Fruit fly (Drosophila melanogaster) whole organism, embryonic: ENCODE results near the gene CG2854.

Experiments used
- ATbp ChIP-seq: fragments of 200-800 bp; sonication (Bioruptor generic); optimal IDR thresholded peaks from 2 replicates; lab custom pipeline; 2017; ENCODE audit warnings: missing biosample characterization, mild to moderate bottlenecking, missing genetic modification characterization, missing genetic modification reagents
- C15 ChIP-seq: fragments of 200-800 bp; sonication (Bioruptor generic); IDR thresholded peaks from 3 replicates; pipeline ENCODE4 v1.3.6; 2022; ENCODE audit warnings: missing biosample characterization, missing genetic modification characterization
- CG10462 ChIP-seq: fragments of 200-800 bp; sonication (Bioruptor generic); optimal IDR thresholded peaks from 2 replicates; lab custom pipeline; 2016; ENCODE audit warnings: missing biosample characterization, missing genetic modification characterization
- CG11456 ChIP-seq: fragments of 200-800 bp; sonication (Bioruptor generic); IDR thresholded peaks from 3 replicates; pipeline ENCODE4 v1.3.6; 2022; ENCODE audit warnings: missing biosample characterization, missing genetic modification characterization
- CG11723 ChIP-seq: fragments of 200-800 bp; sonication (Bioruptor generic); optimal IDR thresholded peaks from 2 replicates; lab custom pipeline; 2017; ENCODE audit warnings: missing biosample characterization, mild to moderate bottlenecking, missing genetic modification characterization
- CG13624 ChIP-seq: fragments of 200-800 bp; sonication (Bioruptor generic); optimal IDR thresholded peaks from 2 replicates; lab custom pipeline; 2016; ENCODE audit warnings: missing biosample characterization, missing genetic modification characterization
- CG14667 ChIP-seq: fragments of 200-800 bp; sonication (Bioruptor generic); IDR thresholded peaks from 2 replicates; pipeline ENCODE4 v1.3.6; 2022; ENCODE audit warnings: missing biosample characterization, missing genetic modification characterization
- CG15073 ChIP-seq: fragments of 200-800 bp; sonication (Bioruptor generic); optimal IDR thresholded peaks from 2 replicates; lab custom pipeline; 2016; ENCODE audit warnings: missing biosample characterization, missing genetic modification characterization
- CG17385 ChIP-seq: fragments of 200-800 bp; sonication (Bioruptor generic); optimal IDR thresholded peaks from 3 replicates; lab custom pipeline; 2018; ENCODE audit warnings: missing biosample characterization, mild to moderate bottlenecking, missing genetic modification characterization
- CG18262 ChIP-seq: fragments of 200-800 bp; optimal IDR thresholded peaks from 3 replicates; lab custom pipeline; 2019; ENCODE audit warnings: missing biosample characterization, mild to moderate bottlenecking, missing genetic modification characterization, moderate library complexity
- CG1832 ChIP-seq: fragments of 200-800 bp; sonication (Bioruptor generic); optimal IDR thresholded peaks from 2 replicates; lab custom pipeline; 2017; ENCODE audit warnings: missing biosample characterization, mild to moderate bottlenecking, missing genetic modification characterization, inconsistent platforms
- CG18599 ChIP-seq: fragments of 200-800 bp; sonication (Bioruptor generic); optimal IDR thresholded peaks from 3 replicates; lab custom pipeline; 2017; ENCODE audit warnings: missing biosample characterization, missing genetic modification characterization, mild to moderate bottlenecking, moderate library complexity, missing genetic modification reagents
- CG31365 ChIP-seq: fragments of 200-800 bp; sonication (Bioruptor generic); optimal IDR thresholded peaks from 2 replicates; lab custom pipeline; 2018; ENCODE audit warnings: missing biosample characterization, mild to moderate bottlenecking, missing genetic modification characterization
- CG3407 ChIP-seq: fragments of 200-800 bp; sonication (Bioruptor generic); optimal IDR thresholded peaks from 2 replicates; lab custom pipeline; 2018; ENCODE audit warnings: missing biosample characterization, mild to moderate bottlenecking, missing genetic modification characterization
- CG7271 ChIP-seq: fragments of 200-800 bp; sonication (Bioruptor generic); optimal IDR thresholded peaks from 2 replicates; lab custom pipeline; 2018; ENCODE audit warnings: missing biosample characterization, mild to moderate bottlenecking, missing genetic modification characterization, moderate library complexity
- CG7745 ChIP-seq: fragments of 200-800 bp; sonication (Bioruptor generic); optimal IDR thresholded peaks from 2 replicates; lab custom pipeline; 2018; ENCODE audit warnings: missing biosample characterization, mild to moderate bottlenecking, missing genetic modification characterization, moderate library complexity
- CG7963 ChIP-seq: fragments of 200-800 bp; sonication (Bioruptor generic); IDR thresholded peaks from 3 replicates; pipeline ENCODE4 v1.3.6; 2022; ENCODE audit warnings: missing biosample characterization, missing genetic modification characterization; ENCODE audit not compliant: partially characterized antibody
- CG9876 ChIP-seq: fragments of 200-800 bp; sonication (Bioruptor generic); optimal IDR thresholded peaks from 2 replicates; lab custom pipeline; 2016; ENCODE audit warnings: missing biosample characterization, missing genetic modification characterization
- Dbx ChIP-seq: fragments of 200-800 bp; sonication (Bioruptor generic); IDR thresholded peaks from 3 replicates; pipeline ENCODE4 v1.3.6; 2022; ENCODE audit warnings: missing biosample characterization, missing genetic modification characterization
- Dfd ChIP-seq, 2 experiments: fragments of >200 bp; optimal IDR thresholded peaks; 2 replicates each; lab custom pipeline; 2017; ENCODE audit warnings: missing biosample characterization in 2 of 2, missing genetic modification characterization in 2 of 2
- Dip2 ChIP-seq: fragments of 200-800 bp; sonication (Bioruptor generic); IDR thresholded peaks from 2 replicates; pipeline ENCODE4 v1.3.6; 2022; ENCODE audit warnings: missing biosample characterization, missing genetic modification characterization
- Gug ChIP-seq: fragments of 200-800 bp; sonication (Bioruptor generic); IDR thresholded peaks from 4 replicates; pipeline ENCODE4 v1.3.6; 2022; ENCODE audit warnings: missing biosample characterization, missing genetic modification characterization
- H15 ChIP-seq: fragments of 200-800 bp; sonication (Bioruptor generic); IDR thresholded peaks from 3 replicates; pipeline ENCODE4 v1.3.6; 2022; ENCODE audit warnings: missing biosample characterization, missing genetic modification characterization
- HLH3B ChIP-seq: fragments of 200-800 bp; sonication (Bioruptor generic); IDR thresholded peaks from 2 replicates; pipeline ENCODE4 v1.3.6; 2022; ENCODE audit warnings: missing biosample characterization, missing genetic modification characterization
- Hey ChIP-seq: fragments of 200-800 bp; sonication (Bioruptor generic); optimal IDR thresholded peaks from 3 replicates; lab custom pipeline; 2018; ENCODE audit warnings: missing biosample characterization, mild to moderate bottlenecking, missing genetic modification characterization
- Lhr ChIP-seq: fragments of 200-800 bp; sonication (Bioruptor generic); optimal IDR thresholded peaks from 3 replicates; lab custom pipeline; 2017; ENCODE audit warnings: mild to moderate bottlenecking, missing biosample characterization, missing genetic modification reagents, missing genetic modification characterization
- Oaz ChIP-seq: fragments of 200-800 bp; sonication (Bioruptor generic); IDR thresholded peaks from 2 replicates; pipeline ENCODE4 v1.3.6; 2022; ENCODE audit warnings: missing biosample characterization, missing genetic modification characterization
- Ssrp ChIP-seq: fragments of 200-800 bp; sonication (Bioruptor generic); optimal IDR thresholded peaks from 2 replicates; lab custom pipeline; 2018; ENCODE audit warnings: missing biosample characterization, mild to moderate bottlenecking, missing genetic modification characterization, moderate library complexity
- corto ChIP-seq: fragments of 200-800 bp; sonication (Bioruptor generic); optimal IDR thresholded peaks from 2 replicates; lab custom pipeline; 2016; ENCODE audit warnings: missing biosample characterization, mild to moderate bottlenecking, missing genetic modification characterization, moderate library complexity
- da ChIP-seq: fragments of 200-800 bp; sonication (Bioruptor generic); optimal IDR thresholded peaks from 2 replicates; lab custom pipeline; 2016; ENCODE audit warnings: missing biosample characterization, missing genetic modification characterization
- dmrt11E ChIP-seq: fragments of 200-800 bp; sonication (Bioruptor generic); optimal IDR thresholded peaks from 3 replicates; lab custom pipeline; 2018; ENCODE audit warnings: missing biosample characterization, mild to moderate bottlenecking, missing genetic modification characterization, moderate library complexity
- en ChIP-seq: fragments of 200-800 bp; sonication (Bioruptor generic); optimal IDR thresholded peaks from 2 replicates; lab custom pipeline; 2016; ENCODE audit warnings: missing biosample characterization, missing genetic modification characterization
- gcm ChIP-seq: fragments of 200-800 bp; sonication (Bioruptor generic); optimal IDR thresholded peaks from 2 replicates; lab custom pipeline; 2019; ENCODE audit warnings: missing biosample characterization, mild to moderate bottlenecking, missing genetic modification characterization, moderate library complexity
- hkb ChIP-seq, 2 experiments: fragments of 200-800 bp in 1 of 2; fragments of >200 bp in 1 of 2; sonication (Bioruptor generic) in 1 of 2; IDR thresholded peaks in 1 of 2; optimal IDR thresholded peaks in 1 of 2; 2 replicates each; pipeline versions ENCODE4 v1.3.6 to Lab custom; 2017 to 2022; ENCODE audit warnings: missing biosample characterization in 1 of 2, missing genetic modification characterization in 1 of 2
- jumu ChIP-seq: fragments of 200-800 bp; sonication (Bioruptor generic); optimal IDR thresholded peaks from 3 replicates; lab custom pipeline; 2016; ENCODE audit warnings: missing biosample characterization, missing genetic modification characterization
- kah ChIP-seq: fragments of 200-800 bp; sonication (Bioruptor generic); optimal IDR thresholded peaks from 2 replicates; lab custom pipeline; 2018; ENCODE audit warnings: missing biosample characterization, mild to moderate bottlenecking, missing genetic modification characterization
- lola ChIP-seq, 3 experiments: fragments of >200 bp in 2 of 3; fragments of 200-800 bp in 1 of 3; sonication (Bioruptor generic) in 1 of 3; optimal IDR thresholded peaks; 2 replicates each; lab custom pipeline; 2017 to 2019; ENCODE audit warnings: missing biosample characterization in 3 of 3, missing genetic modification characterization in 3 of 3, mild to moderate bottlenecking in 1 of 3, moderate library complexity in 1 of 3
- mam ChIP-seq: fragments of 200-800 bp; sonication (Bioruptor generic); optimal IDR thresholded peaks from 3 replicates; lab custom pipeline; 2016; ENCODE audit warnings: missing biosample characterization, missing genetic modification characterization
- odd ChIP-seq: fragments of 200-800 bp; sonication (Bioruptor generic); optimal IDR thresholded peaks from 2 replicates; lab custom pipeline; 2017; ENCODE audit warnings: missing biosample characterization, mild to moderate bottlenecking, missing genetic modification characterization
- pnt ChIP-seq: fragments of 200-800 bp; sonication (Bioruptor generic); optimal IDR thresholded peaks from 3 replicates; lab custom pipeline; 2016; ENCODE audit warnings: missing biosample characterization, missing genetic modification characterization
- pum ChIP-seq: fragments of 200-800 bp; sonication (Bioruptor generic); optimal IDR thresholded peaks from 2 replicates; lab custom pipeline; 2016; ENCODE audit warnings: missing biosample characterization, missing genetic modification characterization
- salm ChIP-seq: fragments of 200-800 bp; sonication (Bioruptor generic); optimal IDR thresholded peaks from 2 replicates; lab custom pipeline; 2018; ENCODE audit warnings: missing biosample characterization, mild to moderate bottlenecking, missing genetic modification characterization
- slp2 ChIP-seq: fragments of 200-800 bp; sonication (Bioruptor generic); optimal IDR thresholded peaks from 2 replicates; lab custom pipeline; 2016; ENCODE audit warnings: missing biosample characterization, missing genetic modification characterization
- so ChIP-seq: fragments of 200-800 bp; sonication (Bioruptor generic); IDR thresholded peaks from 3 replicates; pipeline ENCODE4 v1.3.6; 2022; ENCODE audit warnings: missing biosample characterization, missing genetic modification characterization
- vfl ChIP-seq: fragments of 200-800 bp; sonication (Bioruptor generic); optimal IDR thresholded peaks from 2 replicates; lab custom pipeline; 2016; ENCODE audit warnings: missing biosample characterization, missing genetic modification characterization
- vnd ChIP-seq: fragments of 200-800 bp; sonication (Bioruptor generic); IDR thresholded peaks from 3 replicates; pipeline ENCODE4 v1.3.6; 2022; ENCODE audit warnings: missing biosample characterization, missing genetic modification characterization; ENCODE audit not compliant: partially characterized antibody
- wdn ChIP-seq: fragments of 200-800 bp; sonication (Bioruptor generic); IDR thresholded peaks from 2 replicates; pipeline ENCODE4 v1.3.6; 2022; ENCODE audit warnings: missing biosample characterization, missing genetic modification characterization
- yki ChIP-seq: fragments of >200 bp; optimal IDR thresholded peaks from 3 replicates; lab custom pipeline; 2018

CG2854 gene

DNA sequence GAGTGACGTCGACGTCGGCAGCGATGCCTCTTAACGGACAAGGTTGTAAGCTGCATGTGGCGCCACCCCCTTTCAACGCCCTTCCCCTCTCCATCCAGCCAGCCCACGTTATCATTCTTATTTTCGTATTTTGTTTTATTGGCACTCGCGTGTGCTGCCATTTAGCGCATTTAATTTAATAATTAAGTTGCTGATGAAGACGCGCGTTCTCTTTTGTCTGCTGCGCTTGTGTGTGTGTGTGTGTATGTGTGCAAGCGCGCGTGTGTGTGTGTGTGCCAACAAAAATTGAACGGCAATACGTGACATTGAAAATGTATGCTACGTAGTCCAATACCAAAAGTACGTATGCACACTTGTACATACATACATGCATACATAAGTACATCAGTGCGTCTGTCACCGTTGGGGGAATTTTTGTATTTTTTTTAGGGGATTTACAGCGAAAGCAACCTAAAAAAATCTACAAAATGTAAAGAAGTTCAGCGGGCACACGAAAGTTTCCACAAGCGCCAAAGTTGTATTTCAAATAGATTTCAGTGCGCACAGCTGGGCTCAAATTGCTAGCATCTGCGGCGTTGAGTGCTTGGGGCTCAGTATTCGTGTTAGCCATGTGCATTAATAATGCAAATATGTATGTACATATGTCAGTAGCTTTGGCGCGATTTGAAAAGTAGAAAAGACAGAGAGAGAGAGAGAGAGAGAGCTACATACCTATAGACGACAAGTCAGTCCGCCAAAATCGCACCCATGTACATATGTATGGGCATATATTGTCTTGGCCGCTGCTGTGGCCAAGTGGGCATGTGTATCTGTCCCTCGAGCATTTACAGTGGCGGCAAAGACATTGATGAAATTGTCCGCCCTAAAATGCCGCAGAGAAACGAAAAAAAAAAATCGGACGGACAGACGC, 25.1 kb upstream of the CG2854 start (continued):
- TF ChIP-seq lola (GFP tag; optimal IDR thresholded peaks at IDR 0.05; lab: Kevin White, UChicago) = peak in 1 of 3 experiments; percentile 75
- peak; percentile 79 for TF ChIP-seq ATbp (GFP tag; lab: Kevin White, UChicago)
- TF ChIP-seq CG7745 (tag; lab: Kevin White, UChicago) = no peak
- peak; percentile 72 for TF ChIP-seq da (GFP tag; lab: Kevin White, UChicago)
- peak; percentile 76 for TF ChIP-seq H15 (GFP tag; lab: Robert Waterston, UW)
- peak; percentile 30 for TF ChIP-seq Hey (tag; lab: Kevin White, UChicago)
- TF ChIP-seq Gug (GFP tag; lab: Robert Waterston, UW) = peak; percentile 76
- peak; percentile 30 for TF ChIP-seq en (GFP tag; lab: Kevin White, UChicago)
- no peak for TF ChIP-seq CG1832 (GFP tag; lab: Kevin White, UChicago)
- no peak for TF ChIP-seq yki
- peak; percentile 77 for TF ChIP-seq dmrt11E
- TF ChIP-seq Lhr (GFP tag; lab: Kevin White, UChicago) = peak; percentile 52
- no peak for TF ChIP-seq hkb (optimal IDR thresholded peaks at IDR 0.05; lab: Kevin White, UChicago)
- TF ChIP-seq hkb (GFP tag; IDR thresholded peaks at IDR 0.05; lab: Robert Waterston, UW) = peak; percentile 85
- TF ChIP-seq CG10462 (GFP tag; lab: Kevin White, UChicago) = peak; percentile 34
- TF ChIP-seq CG7271 (tag; lab: Kevin White, UChicago) = no peak
- peak; percentile 81 for TF ChIP-seq CG13624
- peak; percentile 91 for TF ChIP-seq CG15073
- no peak for TF ChIP-seq CG7963
- peak; percentile 86 for TF ChIP-seq CG18262
- peak; percentile 47 for TF ChIP-seq CG14667 (GFP tag; lab: Robert Waterston, UW)
- peak; percentile 76 for TF ChIP-seq mam (GFP tag; lab: Kevin White, UChicago)
- peak; percentile 82 for TF ChIP-seq Oaz (GFP tag; lab: Robert Waterston, UW)
- TF ChIP-seq CG11723 (GFP tag; lab: Kevin White, UChicago) = peak; percentile 55
- TF ChIP-seq salm = peak; percentile 55
- peak; percentile 59; the same call in 1 of the 3 replicates for TF ChIP-seq C15 (GFP tag; lab: Robert Waterston, UW)
- peak; percentile 77 for TF ChIP-seq Dbx (GFP tag; lab: Robert Waterston, UW)
- TF ChIP-seq wdn (GFP tag; lab: Robert Waterston, UW) = peak; percentile 43; the same call in 1 of the 2 replicates
- peak; percentile 76 for TF ChIP-seq pum (GFP tag; lab: Kevin White, UChicago)
- TF ChIP-seq vfl = peak; percentile 55
- no peak for TF ChIP-seq vnd
- peak; percentile 74 for TF ChIP-seq pnt (GFP tag; lab: Kevin White, UChicago)
- peak; percentile 70 for TF ChIP-seq CG9876 (GFP tag; lab: Kevin White, UChicago)
- TF ChIP-seq Dip2 (GFP tag; lab: Robert Waterston, UW) = no peak
- TF ChIP-seq Dfd (GFP tag; optimal IDR thresholded peaks at IDR 0.05; lab: Kevin White, UChicago) = no peak
- peak; percentile 81 for TF ChIP-seq CG17385 (GFP tag; lab: Kevin White, UChicago)
- peak; percentile 86 for TF ChIP-seq jumu (GFP tag; lab: Kevin White, UChicago)
- peak; percentile 86 for TF ChIP-seq slp2 (GFP tag; lab: Kevin White, UChicago)
- TF ChIP-seq CG18599 (GFP tag; lab: Kevin White, UChicago) = peak; percentile 86
- TF ChIP-seq Ssrp = peak; percentile 83
- peak; percentile 62 for TF ChIP-seq odd
- peak; percentile 46 for TF ChIP-seq CG31365 (tag; lab: Kevin White, UChicago)
- peak; percentile 81 for TF ChIP-seq HLH3B (GFP tag; lab: Robert Waterston, UW)
- TF ChIP-seq so (GFP tag; lab: Robert Waterston, UW) = peak; percentile 69; the same call in 1 of the 3 replicates
- peak; percentile 76 for TF ChIP-seq gcm
- peak; percentile 77 for TF ChIP-seq CG3407
- TF ChIP-seq corto (GFP tag; lab: Kevin White, UChicago) = no peak
- peak; percentile 61 for TF ChIP-seq kah (GFP tag; lab: Kevin White, UChicago)
- TF ChIP-seq CG11456 (GFP tag; lab: Robert Waterston, UW) = peak; percentile 71; the same call in 2 of the 3 replicates
